Worm (Caenorhabditis elegans) whole organism, L4 larva: ENCODE results near the gene ulp-4.

Experiments
- D1046.2 ChIP-seq: fragments of 200-800 bp; sonication (Bioruptor generic); IDR thresholded peaks from 2 replicates; pipeline ENCODE4 v1.3.6; 2022; ENCODE audit warnings: missing genetic modification characterization, missing compliant biosample characterization
- F26F4.8 ChIP-seq: fragments of 200-800 bp; sonication (Bioruptor generic); conservative IDR thresholded peaks from 2 replicates; pipeline ENCODE4 v1.3.6; 2022; ENCODE audit warnings: missing genetic modification characterization, missing compliant biosample characterization
- F49E8.2 ChIP-seq: sonication (generic microtip); optimal IDR thresholded peaks from 2 replicates; lab custom pipeline; 2016; ENCODE audit warnings: missing compliant biosample characterization, mild to moderate bottlenecking, missing genetic modification characterization, borderline replicate concordance
- R02D3.7 ChIP-seq: fragments of 150-350 bp; sonication (generic microtip); optimal IDR thresholded peaks from 3 replicates; lab custom pipeline; 2014; ENCODE audit warnings: missing biosample characterization, missing genetic modification characterization
- T20F7.1 ChIP-seq: fragments of 200-800 bp; sonication (Bioruptor generic); optimal IDR thresholded peaks from 2 replicates; lab custom pipeline; 2018; ENCODE audit warnings: mild to moderate bottlenecking, missing genetic modification characterization, missing compliant biosample characterization
- Y5F2A.4 ChIP-seq: fragments of 200-800 bp; sonication (Bioruptor generic); optimal IDR thresholded peaks from 2 replicates; lab custom pipeline; 2018; ENCODE audit warnings: mild to moderate bottlenecking, missing genetic modification characterization, missing compliant biosample characterization
- Y75B8A.6 ChIP-seq: fragments of 200-800 bp; sonication (Bioruptor generic); IDR thresholded peaks from 2 replicates; pipeline ENCODE4 v1.3.6; 2022; ENCODE audit warnings: missing genetic modification reagents, missing genetic modification characterization, missing compliant biosample characterization
- ZK546.5 ChIP-seq, 2 experiments: sonication (generic microtip); optimal IDR thresholded peaks; 2 replicates each; lab custom pipeline; 2017; ENCODE audit warnings: missing biosample characterization in 2 of 2, missing genetic modification characterization in 2 of 2
- ama-1 ChIP-seq: fragments of 150-350 bp; optimal IDR thresholded peaks from 2 replicates; lab custom pipeline; 2014; ENCODE audit warnings: inconsistent platforms, mixed read lengths
- ceh-28 ChIP-seq: fragments of 150-350 bp; optimal IDR thresholded peaks from 2 replicates; lab custom pipeline; 2014; ENCODE audit warnings: missing biosample characterization, missing genetic modification reagents, missing genetic modification characterization
- ceh-44 ChIP-seq: fragments of 200-800 bp; sonication (Bioruptor generic); IDR thresholded peaks from 2 replicates; pipeline ENCODE4 v1.3.6; 2022; ENCODE audit warnings: missing genetic modification reagents, missing genetic modification characterization, missing compliant biosample characterization
- cey-2 ChIP-seq: sonication (generic microtip); optimal IDR thresholded peaks from 3 replicates; lab custom pipeline; 2017; ENCODE audit warnings: missing genetic modification characterization, mild to moderate bottlenecking, missing compliant biosample characterization, antibody characterized with exemption, borderline replicate concordance; ENCODE audit not compliant: insufficient read depth
- daf-19 ChIP-seq: fragments of 200-800 bp; sonication (Bioruptor generic); conservative IDR thresholded peaks from 2 replicates; pipeline ENCODE4 v1.3.6; 2022; ENCODE audit warnings: missing genetic modification characterization, missing compliant biosample characterization
- daf-8 ChIP-seq: fragments of 200-800 bp; sonication (Bioruptor generic); IDR thresholded peaks from 2 replicates; pipeline ENCODE4 v1.3.6; 2022; ENCODE audit warnings: missing genetic modification characterization, missing compliant biosample characterization
- dmd-6 ChIP-seq: fragments of 200-800 bp; sonication (Bioruptor generic); IDR thresholded peaks from 2 replicates; pipeline ENCODE4 v1.3.6; 2022; ENCODE audit warnings: missing genetic modification reagents, missing genetic modification characterization, missing compliant biosample characterization
- dmd-9 ChIP-seq: fragments of 200-800 bp; sonication (Bioruptor generic); IDR thresholded peaks from 2 replicates; pipeline ENCODE4 v1.3.6; 2022; ENCODE audit warnings: missing genetic modification reagents, missing genetic modification characterization, missing compliant biosample characterization
- duxl-1 ChIP-seq: sonication (generic microtip); optimal IDR thresholded peaks from 2 replicates; lab custom pipeline; 2016; ENCODE audit warnings: mild to moderate bottlenecking, missing genetic modification characterization, moderate library complexity, missing compliant biosample characterization; ENCODE audit not compliant: poor library complexity
- egl-43 ChIP-seq: fragments of 200-800 bp; sonication (Bioruptor generic); IDR thresholded peaks from 2 replicates; pipeline ENCODE4 v1.3.6; 2022; ENCODE audit warnings: missing genetic modification reagents, missing genetic modification characterization, missing compliant biosample characterization
- fkh-10 ChIP-seq: fragments of 150-350 bp; optimal IDR thresholded peaks from 2 replicates; lab custom pipeline; 2014; ENCODE audit warnings: missing biosample characterization, missing genetic modification reagents, missing genetic modification characterization
- gei-8 ChIP-seq: fragments of 200-800 bp; sonication (Bioruptor generic); optimal IDR thresholded peaks from 2 replicates; lab custom pipeline; 2018; ENCODE audit warnings: mild to moderate bottlenecking, missing genetic modification characterization, missing compliant biosample characterization
- hif-1 ChIP-seq, 2 experiments: sonication (generic microtip); optimal IDR thresholded peaks; 2 replicates each; lab custom pipeline; 2016 to 2017; ENCODE audit warnings: missing compliant biosample characterization in 2 of 2, missing genetic modification characterization in 2 of 2, missing genetic modification reagents in 2 of 2, missing genotype in 2 of 2, mild to moderate bottlenecking in 1 of 2
- hmg-1.1 ChIP-seq: fragments of 200-800 bp; sonication (Bioruptor generic); IDR thresholded peaks from 2 replicates; pipeline ENCODE4 v1.3.6; 2022; ENCODE audit warnings: missing genetic modification reagents, missing genetic modification characterization, missing compliant biosample characterization
- lim-7 ChIP-seq: fragments of 200-800 bp; sonication (Bioruptor generic); IDR thresholded peaks from 2 replicates; pipeline ENCODE4 v1.3.6; 2022; ENCODE audit warnings: missing genetic modification characterization, missing compliant biosample characterization
- lin-1 ChIP-seq: fragments of 200-800 bp; sonication (Bioruptor generic); IDR thresholded peaks from 2 replicates; pipeline ENCODE4 v1.3.6; 2022; ENCODE audit warnings: missing genetic modification reagents, missing genetic modification characterization, missing compliant biosample characterization
- lin-13 ChIP-seq: fragments of 150-350 bp; optimal IDR thresholded peaks from 2 replicates; lab custom pipeline; 2014; ENCODE audit warnings: missing biosample characterization, missing genetic modification reagents, missing genetic modification characterization
- lir-3 ChIP-seq: sonication (generic microtip); optimal IDR thresholded peaks from 2 replicates; lab custom pipeline; 2016; ENCODE audit warnings: mild to moderate bottlenecking, missing genetic modification characterization, missing compliant biosample characterization
- madf-9 ChIP-seq: fragments of 200-800 bp; sonication (Bioruptor generic); conservative IDR thresholded peaks from 2 replicates; pipeline ENCODE4 v1.3.6; 2022; ENCODE audit warnings: missing genetic modification reagents, missing genetic modification characterization, missing compliant biosample characterization
- mep-1 ChIP-seq: fragments of 150-350 bp; sonication (generic microtip); optimal IDR thresholded peaks from 3 replicates; lab custom pipeline; 2014; ENCODE audit warnings: missing biosample characterization, missing genetic modification characterization
- mes-2 ChIP-seq: sonication (generic microtip); optimal IDR thresholded peaks from 2 replicates; lab custom pipeline; 2016; ENCODE audit warnings: missing genotype, mild to moderate bottlenecking, missing genetic modification characterization, missing compliant biosample characterization; ENCODE audit not compliant: poor library complexity, severe bottlenecking
- mxl-3 ChIP-seq: fragments of 200-800 bp; sonication (Bioruptor generic); optimal IDR thresholded peaks from 2 replicates; lab custom pipeline; 2018; ENCODE audit warnings: mild to moderate bottlenecking, missing genetic modification characterization, missing compliant biosample characterization
- nhr-102 ChIP-seq: sonication (generic microtip); optimal IDR thresholded peaks from 2 replicates; lab custom pipeline; 2016; ENCODE audit warnings: mild to moderate bottlenecking, missing genetic modification characterization, moderate library complexity, missing compliant biosample characterization
- nhr-25 ChIP-seq: sonication (generic microtip); optimal IDR thresholded peaks from 2 replicates; lab custom pipeline; 2017; ENCODE audit warnings: missing genetic modification characterization, mild to moderate bottlenecking, missing compliant biosample characterization, antibody characterized with exemption, moderate library complexity, borderline replicate concordance; ENCODE audit not compliant: insufficient read depth
- nhr-28 ChIP-seq: fragments of 150-350 bp; optimal IDR thresholded peaks from 2 replicates; lab custom pipeline; 2014; ENCODE audit warnings: missing biosample characterization, missing genetic modification characterization
- nhr-41 ChIP-seq: fragments of 200-800 bp; sonication (Bioruptor generic); IDR thresholded peaks from 2 replicates; pipeline ENCODE4 v1.3.6; 2022; ENCODE audit warnings: missing genetic modification reagents, missing genetic modification characterization, missing compliant biosample characterization
- nhr-42 ChIP-seq: fragments of 200-800 bp; sonication (Bioruptor generic); IDR thresholded peaks from 2 replicates; pipeline ENCODE4 v1.3.6; 2022; ENCODE audit warnings: missing genetic modification characterization, missing compliant biosample characterization
- nhr-48 ChIP-seq: sonication (generic microtip); optimal IDR thresholded peaks from 2 replicates; lab custom pipeline; 2016; ENCODE audit warnings: mild to moderate bottlenecking, missing genetic modification characterization, missing compliant biosample characterization
- php-3 ChIP-seq: fragments of 200-800 bp; sonication (Bioruptor generic); IDR thresholded peaks from 2 replicates; pipeline ENCODE4 v1.3.6; 2022; ENCODE audit warnings: missing genetic modification reagents, missing genetic modification characterization, missing compliant biosample characterization
- pqm-1 ChIP-seq: sonication (generic microtip); optimal IDR thresholded peaks from 2 replicates; lab custom pipeline; 2017; ENCODE audit warnings: missing biosample characterization, missing genetic modification characterization
- saeg-2 ChIP-seq: fragments of 200-800 bp; sonication (Bioruptor generic); IDR thresholded peaks from 2 replicates; pipeline ENCODE4 v1.3.6; 2022; ENCODE audit warnings: missing genetic modification reagents, missing genetic modification characterization, missing compliant biosample characterization
- sdz-12 ChIP-seq: fragments of 200-800 bp; sonication (Bioruptor generic); optimal IDR thresholded peaks from 2 replicates; lab custom pipeline; 2018; ENCODE audit warnings: mild to moderate bottlenecking, missing genetic modification characterization, missing compliant biosample characterization
- snpc-4 ChIP-seq: fragments of 150-350 bp; optimal IDR thresholded peaks from 2 replicates; lab custom pipeline; 2014; ENCODE audit warnings: missing biosample characterization, missing genetic modification characterization
- tra-1 ChIP-seq: fragments of 200-800 bp; sonication (Bioruptor generic); IDR thresholded peaks from 2 replicates; pipeline ENCODE4 v1.3.6; 2022; ENCODE audit warnings: missing genetic modification reagents, missing genetic modification characterization, missing compliant biosample characterization
- unc-130 ChIP-seq: sonication (generic microtip); optimal IDR thresholded peaks from 2 replicates; lab custom pipeline; 2016; ENCODE audit warnings: missing genetic modification reagents, missing genetic modification characterization, missing compliant biosample characterization
- unc-62 ChIP-seq, 3 experiments: fragments of 150-350 bp in 1 of 3; sonication (generic microtip); optimal IDR thresholded peaks in 2 of 3; peaks in 1 of 3; 1 replicate in 1 of 3; 2 replicates in 2 of 3; lab custom pipeline; 2014 to 2017; ENCODE audit warnings: missing biosample characterization in 3 of 3, missing genetic modification characterization in 3 of 3, missing genetic modification reagents in 3 of 3, missing genotype in 1 of 3
- zfp-2 ChIP-seq: sonication (generic microtip); optimal IDR thresholded peaks from 2 replicates; lab custom pipeline; 2016; ENCODE audit warnings: mild to moderate bottlenecking, missing genetic modification characterization, missing compliant biosample characterization
- zip-11 ChIP-seq: fragments of 200-800 bp; sonication (Bioruptor generic); IDR thresholded peaks from 2 replicates; pipeline ENCODE4 v1.3.6; 2022; ENCODE audit warnings: missing genetic modification characterization, missing compliant biosample characterization
- ztf-11 ChIP-seq: fragments of 150-350 bp; optimal IDR thresholded peaks from 2 replicates; lab custom pipeline; 2014; ENCODE audit warnings: missing biosample characterization, missing genetic modification characterization

Gene ulp-4

ce11 chrII:8130792-8131191, 1.0 kb downstream of the ulp-4 start:
- peak; percentile 12; the same call in 1 of the 2 replicates for TF ChIP-seq saeg-2
- peak; percentile 9 for TF ChIP-seq ama-1 (lab: Kevin White, UChicago)
- no peak for TF ChIP-seq snpc-4 (tag; lab: Kevin White, UChicago)
- no peak for TF ChIP-seq nhr-28 (tag; lab: Kevin White, UChicago)
- peak; percentile 44 for TF ChIP-seq mes-2 (tag; lab: Kevin White, UChicago)
- peak; percentile 20 for TF ChIP-seq mep-1 (tag; lab: Kevin White, UChicago)
- TF ChIP-seq, all 104 proteins: peak for 4

- TF ChIP-seq F49E8.2 (tag; lab: Kevin White, UChicago) (no peak), dmd-6 (GFP tag; lab: Robert Waterston, UW) (no peak), tra-1 (0 out of 2 replicates have a peak, but pooled peaks have one; percentile 15), R02D3.7 (tag; lab: Kevin White, UChicago) (no peak), unc-62 (GFP tag; optimal IDR thresholded peaks at IDR 0.05 in 1 of 2; lab: Kevin White, UChicago) (peak in 1 of 2 experiments; percentile 51), unc-62 (tag; optimal IDR thresholded peaks at IDR 0.05; lab: Kevin White, UChicago) (no peak), D1046.2 (GFP tag; lab: Robert Waterston, UW) (0 out of 2 replicates have a peak, but pooled peaks have one; percentile 57), ZK546.5 (tag; optimal IDR thresholded peaks at IDR 0.05; lab: Kevin White, UChicago) (no peak), nhr-42 (GFP tag; lab: Robert Waterston, UW) (peak; percentile 57), nhr-25 (tag; lab: Kevin White, UChicago) (peak; percentile 42), fkh-10 (GFP tag; lab: Kevin White, UChicago) (peak; percentile 67), snpc-4 (tag; lab: Kevin White, UChicago) (no peak), lim-7 (GFP tag; lab: Robert Waterston, UW) (no peak), cey-2 (tag; lab: Kevin White, UChicago) (no peak), zfp-2 (tag; lab: Kevin White, UChicago) (no peak), hmg-1.1 (GFP tag; lab: Robert Waterston, UW) (peak; percentile 67), nhr-41 (no peak), lir-3 (tag; lab: Kevin White, UChicago) (no peak), lin-13 (GFP tag; lab: Kevin White, UChicago) (no peak), dmd-9 (GFP tag; lab: Robert Waterston, UW) (no peak), nhr-28 (tag; lab: Kevin White, UChicago) (no peak), unc-130 (GFP tag; lab: Kevin White, UChicago) (no peak), mxl-3 (GFP tag; lab: Kevin White, UChicago) (peak; percentile 35), Y5F2A.4 (GFP tag; lab: Kevin White, UChicago) (no peak), daf-19 (no peak), nhr-102 (tag; lab: Kevin White, UChicago) (peak; percentile 9), ztf-11 (no peak), php-3 (GFP tag; lab: Robert Waterston, UW) (no peak), pqm-1 (tag; lab: Kevin White, UChicago) (no peak), sdz-12 (no peak), ceh-28 (tag; lab: Kevin White, UChicago) (no peak), ceh-44 (GFP tag; lab: Robert Waterston, UW) (no peak), gei-8 (GFP tag; lab: Kevin White, UChicago) (no peak), daf-8 (no peak), T20F7.1 (GFP tag; lab: Kevin White, UChicago) (no peak), madf-9 (GFP tag; lab: Robert Waterston, UW) (no peak), lin-1 (GFP tag; lab: Robert Waterston, UW) (no peak), F26F4.8 (no peak), zip-11 (GFP tag; lab: Robert Waterston, UW) (no peak), Y75B8A.6 (GFP tag; lab: Robert Waterston, UW) (no peak), hif-1 (tag; optimal IDR thresholded peaks at IDR 0.05; lab: Kevin White, UChicago) (peak in 1 of 2 experiments; percentile 43), egl-43 (GFP tag; lab: Robert Waterston, UW) (peak; percentile 80), duxl-1 (tag; lab: Kevin White, UChicago) (no peak), nhr-48 (tag; lab: Kevin White, UChicago) (no peak)
Measured at ce11 chrII:8131413-8131966, 1.7 kb downstream of the ulp-4 start.
